Fruit fly (Drosophila melanogaster): ENCODE data around the gene CG14262.
A peak's percentile ranks its signal among the peaks of the same experiment; 100 is the strongest.

CG14262 gene

dm6 chr3R:27217465-27218059 lies 47.7 kb downstream of the CG14262 start (continued):
- TF ChIP-seq CG16813 (GFP tag; IDR thresholded peaks at IDR 0.05; ENCODE audit: partially characterized antibody) = no peak
- TF ChIP-seq phol (tag; optimal IDR thresholded peaks at IDR 0.05) = peak; percentile 26
- peak; percentile 17 for TF ChIP-seq CG2678 (tag; optimal IDR thresholded peaks at IDR 0.05)
- peak; percentile 36 for TF ChIP-seq nmo (GFP tag; optimal IDR thresholded peaks at IDR 0.05)
- TF ChIP-seq Xrp1 (GFP tag; IDR thresholded peaks at IDR 0.05) = peak; percentile 18; the same call in 1 of the 2 replicates
- TF ChIP-seq CG14710 (tag; optimal IDR thresholded peaks at IDR 0.05) = peak; percentile 17
- 0 out of 2 replicates have a peak, but pooled peaks have one; percentile 6 for TF ChIP-seq H2.0 (GFP tag; IDR thresholded peaks at IDR 0.05)
- TF ChIP-seq CG31441 (GFP tag; IDR thresholded peaks at IDR 0.05) = 0 out of 2 replicates have a peak, but pooled peaks have one; percentile 35
- peak; percentile 47 for TF ChIP-seq CG18262 (tag; optimal IDR thresholded peaks at IDR 0.05)
- no peak for TF ChIP-seq lilli (GFP tag; optimal IDR thresholded peaks at IDR 0.05)
- TF ChIP-seq CG10979 (tag; optimal IDR thresholded peaks at IDR 0.05) = peak; percentile 55

dm6 chr3R:27214949-27215348 lies 50.3 kb downstream of the CG14262 start:
- TF ChIP-seq CG9437 (GFP tag; optimal IDR thresholded peaks at IDR 0.05) (no peak), Xbp1 (GFP tag; optimal IDR thresholded peaks at IDR 0.05) (no peak), CG10565 (GFP tag; optimal IDR thresholded peaks at IDR 0.05) (no peak), D19A (tag; optimal IDR thresholded peaks at IDR 0.05) (peak; percentile 3), CG30403 (GFP tag; optimal IDR thresholded peaks at IDR 0.05) (no peak), Dref (GFP tag; IDR thresholded peaks at IDR 0.05) (no peak)
